Worm (Caenorhabditis elegans) whole organism, L4/young adult: ENCODE measurements around the gene try-1.

ENCODE experiments used
- W03F9.2 ChIP-seq: fragments of 150-350 bp; optimal IDR thresholded peaks from 2 replicates; lab custom pipeline; 2014; ENCODE audit warnings: missing biosample characterization, missing genetic modification characterization
- dao-5 ChIP-seq: sonication (generic microtip); optimal IDR thresholded peaks from 2 replicates; lab custom pipeline; 2016; ENCODE audit warnings: missing genotype, missing genetic modification characterization, moderate library complexity, missing compliant biosample characterization
- him-1 ChIP-seq: sonication (generic microtip); optimal IDR thresholded peaks from 2 replicates; lab custom pipeline; 2016; ENCODE audit warnings: missing genotype, missing genetic modification reagents, missing genetic modification characterization, missing compliant biosample characterization

DNA sequence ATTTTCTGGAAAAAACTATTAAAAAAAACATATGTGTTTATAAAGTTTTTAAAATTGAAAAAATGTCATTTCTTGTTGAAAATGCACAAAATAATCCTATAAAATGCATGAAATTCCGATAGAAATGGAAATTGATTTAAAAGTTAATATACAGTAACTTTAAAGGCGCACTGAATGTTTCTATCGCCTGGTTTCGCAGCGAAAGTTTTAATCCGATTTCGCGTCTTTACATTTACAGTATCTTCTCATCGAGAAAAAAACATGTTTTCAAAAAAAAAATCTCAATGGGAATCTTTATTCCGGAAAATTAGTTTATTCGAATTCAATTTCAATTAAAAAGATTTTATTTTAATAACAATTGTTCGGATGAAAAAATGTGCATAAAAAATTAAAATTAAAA, 35.1 kb downstream of the try-1 start, which contains the start of gene R05F9.11:
- TF ChIP-seq him-1 (tag; lab: Kevin White, UChicago) (no peak), W03F9.2 (tag; lab: Kevin White, UChicago) (no peak), dao-5 (tag; lab: Kevin White, UChicago) (no peak)
